Worm (Caenorhabditis elegans) whole organism, midembryonic: ENCODE results near the gene str-217.

ENCODE experiments used
- T22C8.4 ChIP-seq: fragments of 200-800 bp; sonication (Bioruptor generic); IDR thresholded peaks from 2 replicates; pipeline ENCODE4 v1.3.6; 2022; ENCODE audit warnings: missing genetic modification characterization, missing compliant biosample characterization
- cog-1 ChIP-seq: sonication (generic microtip); optimal IDR thresholded peaks from 2 replicates; lab custom pipeline; 2016; ENCODE audit warnings: missing genetic modification characterization, missing compliant biosample characterization
- flt-1 ChIP-seq: fragments of 200-800 bp; sonication (Bioruptor generic); IDR thresholded peaks from 2 replicates; pipeline ENCODE4 v1.3.6; 2022; ENCODE audit warnings: missing genetic modification characterization, missing compliant biosample characterization
- klf-2 ChIP-seq: fragments of 200-800 bp; sonication (Bioruptor generic); conservative IDR thresholded peaks from 2 replicates; pipeline ENCODE4 v1.3.6; 2022; ENCODE audit warnings: missing genetic modification reagents, missing genetic modification characterization, missing compliant biosample characterization
- med-1 ChIP-seq: sonication (generic microtip); optimal IDR thresholded peaks from 2 replicates; lab custom pipeline; 2017; ENCODE audit warnings: missing genetic modification characterization, mild to moderate bottlenecking, missing compliant biosample characterization, antibody characterized with exemption, missing genetic modification reagents; ENCODE audit not compliant: insufficient read depth
- ref-1 ChIP-seq: fragments of 200-800 bp; sonication (Bioruptor generic); conservative IDR thresholded peaks from 2 replicates; pipeline ENCODE4 v1.3.6; 2022; ENCODE audit warnings: missing genetic modification reagents, missing genetic modification characterization, missing compliant biosample characterization
- tab-1 ChIP-seq: fragments of 200-800 bp; sonication (Bioruptor generic); IDR thresholded peaks from 2 replicates; pipeline ENCODE4 v1.3.6; 2022; ENCODE audit warnings: missing genetic modification characterization, missing compliant biosample characterization
- ztf-23 ChIP-seq: fragments of 200-800 bp; sonication (Bioruptor generic); IDR thresholded peaks from 2 replicates; pipeline ENCODE4 v1.3.6; 2022; ENCODE audit warnings: missing genetic modification reagents, missing genetic modification characterization, missing compliant biosample characterization
- ztf-29 ChIP-seq: fragments of 200-800 bp; sonication (Bioruptor generic); IDR thresholded peaks from 2 replicates; pipeline ENCODE4 v1.3.6; 2022; ENCODE audit warnings: missing genetic modification reagents, missing genetic modification characterization, missing compliant biosample characterization

The str-217 gene

DNA sequence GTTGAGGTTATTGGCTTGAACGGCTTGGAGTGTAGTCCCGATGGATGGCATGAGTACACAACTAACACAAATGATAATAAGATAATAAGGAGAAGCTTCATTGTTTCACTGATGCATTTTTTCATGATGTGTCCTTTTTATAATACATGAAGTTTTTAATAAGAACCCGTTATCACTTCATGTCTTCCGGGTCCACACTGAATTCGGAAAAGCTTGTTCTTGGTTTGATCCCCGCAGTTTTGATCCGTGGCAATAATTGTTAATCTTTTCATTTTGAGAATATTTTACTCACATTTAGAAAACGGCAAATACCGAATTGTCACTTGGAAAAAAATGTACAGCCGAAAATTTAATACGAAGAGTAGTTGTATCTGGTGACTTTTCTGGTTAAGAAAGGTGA is 11.5 kb downstream of the str-217 start, which contains the start of gene Y102A5C.27:
Gene Y102A5C.27, minus strand, starts transcription at position 101 of the 400 bp plus-strand sequence.
- TF ChIP-seq klf-2 (GFP tag; lab: Robert Waterston, UW), result no peak
- no peak for TF ChIP-seq T22C8.4 (GFP tag; lab: Robert Waterston, UW)
- no peak for TF ChIP-seq flt-1 (GFP tag; lab: Robert Waterston, UW)
- no peak for TF ChIP-seq ztf-29 (GFP tag; lab: Robert Waterston, UW)
- TF ChIP-seq ztf-23, result no peak

DNA sequence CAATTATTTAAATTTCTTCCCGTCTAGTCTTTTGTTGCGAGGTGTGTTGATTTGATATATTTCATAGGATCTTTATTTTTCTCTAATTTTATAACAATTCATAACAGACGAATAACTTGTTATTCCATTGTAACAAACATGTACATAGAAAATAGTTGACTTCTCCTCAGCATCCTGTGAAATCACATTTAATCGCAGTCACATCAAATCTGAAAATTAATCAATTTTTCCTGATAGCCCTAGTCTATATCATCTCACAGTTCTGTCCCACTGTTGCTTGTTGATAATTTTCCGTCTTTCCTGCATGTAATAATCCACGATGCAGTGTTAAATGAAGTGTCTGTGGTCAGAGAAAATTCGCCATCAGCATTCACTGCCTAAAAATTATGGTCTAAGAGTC is 12.3 kb downstream of the str-217 start:
- TF ChIP-seq ztf-23 (no peak), flt-1 (GFP tag; lab: Robert Waterston, UW) (no peak), cog-1 (tag; lab: Kevin White, UChicago) (no peak)

DNA sequence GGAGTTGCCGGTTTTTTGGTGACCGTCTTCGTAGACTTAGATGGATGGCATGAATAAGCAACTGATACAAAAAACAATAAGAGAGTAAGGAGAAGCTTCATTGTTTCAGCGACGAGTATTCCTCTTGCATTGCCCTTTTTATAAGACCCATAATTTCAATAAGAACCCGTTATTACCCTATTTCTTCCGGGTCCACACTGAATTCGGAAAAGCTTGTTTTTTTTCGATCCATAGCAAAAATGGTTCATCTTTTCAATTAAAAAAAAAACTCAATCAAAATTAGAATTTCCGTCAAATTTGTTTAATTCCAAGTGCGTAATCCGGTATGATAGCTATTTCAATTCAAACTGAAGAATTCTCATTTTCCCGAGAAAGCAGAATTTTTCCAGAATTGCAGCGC is 13.1 kb downstream of the str-217 start, which contains the start of gene Y102A5C.40:
Gene Y102A5C.40, minus strand, starts transcription at position 101 of the 400 bp plus-strand sequence.
- TF ChIP-seq med-1 (GFP tag; lab: Kevin White, UChicago) (no peak), klf-2 (GFP tag; lab: Robert Waterston, UW) (no peak), ztf-23 (no peak), ref-1 (GFP tag; lab: Robert Waterston, UW) (no peak), tab-1 (no peak), T22C8.4 (GFP tag; lab: Robert Waterston, UW) (no peak), cog-1 (tag; lab: Kevin White, UChicago) (no peak), ztf-29 (GFP tag; lab: Robert Waterston, UW) (no peak), flt-1 (GFP tag; lab: Robert Waterston, UW) (no peak)

DNA sequence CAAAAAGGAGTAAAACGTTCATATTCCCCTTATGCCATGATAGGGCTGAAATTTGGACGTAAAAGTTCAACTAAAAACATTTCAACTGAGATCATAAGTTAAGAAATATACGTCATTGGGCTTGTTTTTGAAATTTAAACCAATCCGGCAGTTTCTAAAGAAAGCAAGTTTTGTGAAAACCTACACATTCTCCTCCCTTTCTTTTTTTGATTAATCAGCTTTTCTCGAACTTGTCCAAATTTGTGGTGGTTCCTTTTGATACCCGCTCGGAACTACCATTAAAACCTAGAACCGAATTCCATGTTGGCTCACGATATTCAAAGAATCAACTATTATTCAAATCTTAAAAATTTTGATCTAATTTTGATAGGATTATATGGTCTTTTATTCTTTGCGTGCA is 19.7 kb downstream of the str-217 start, which contains the start of gene srz-54:
Gene srz-54, plus strand, starts transcription at position 301 of the 400 bp plus-strand sequence.
- TF ChIP-seq T22C8.4 (GFP tag; lab: Robert Waterston, UW) (no peak), tab-1 (no peak), ztf-23 (no peak), klf-2 (GFP tag; lab: Robert Waterston, UW) (no peak), ref-1 (GFP tag; lab: Robert Waterston, UW) (no peak), med-1 (GFP tag; lab: Kevin White, UChicago) (no peak), ztf-29 (GFP tag; lab: Robert Waterston, UW) (no peak), flt-1 (GFP tag; lab: Robert Waterston, UW) (no peak), cog-1 (tag; lab: Kevin White, UChicago) (no peak)

DNA sequence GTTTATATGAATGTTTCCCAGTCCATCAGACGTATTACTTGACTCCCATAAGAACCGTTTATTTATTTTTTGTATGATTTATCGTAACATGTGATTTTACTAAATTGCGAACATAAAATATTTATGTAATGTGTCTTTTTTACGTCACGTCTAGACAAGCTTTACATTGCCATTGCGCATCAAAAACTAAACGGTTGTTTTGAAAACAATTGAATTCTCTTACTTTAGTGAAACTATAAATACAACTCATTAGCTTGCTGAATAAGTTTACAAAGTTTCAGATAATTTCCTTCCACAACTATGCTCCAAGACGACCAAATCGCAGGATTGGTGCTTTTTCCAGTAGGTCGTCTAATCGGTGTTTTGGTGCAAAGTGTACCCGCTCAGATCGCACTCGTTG is 25.2 kb downstream of the str-217 start, which contains the start of gene srx-54:
Gene srx-54, plus strand, starts transcription at position 301 of the 400 bp plus-strand sequence.
- TF ChIP-seq med-1 (GFP tag; lab: Kevin White, UChicago) (no peak), flt-1 (GFP tag; lab: Robert Waterston, UW) (no peak), cog-1 (tag; lab: Kevin White, UChicago) (no peak), T22C8.4 (GFP tag; lab: Robert Waterston, UW) (no peak), ref-1 (GFP tag; lab: Robert Waterston, UW) (no peak), ztf-23 (no peak), tab-1 (no peak), ztf-29 (GFP tag; lab: Robert Waterston, UW) (no peak)

DNA sequence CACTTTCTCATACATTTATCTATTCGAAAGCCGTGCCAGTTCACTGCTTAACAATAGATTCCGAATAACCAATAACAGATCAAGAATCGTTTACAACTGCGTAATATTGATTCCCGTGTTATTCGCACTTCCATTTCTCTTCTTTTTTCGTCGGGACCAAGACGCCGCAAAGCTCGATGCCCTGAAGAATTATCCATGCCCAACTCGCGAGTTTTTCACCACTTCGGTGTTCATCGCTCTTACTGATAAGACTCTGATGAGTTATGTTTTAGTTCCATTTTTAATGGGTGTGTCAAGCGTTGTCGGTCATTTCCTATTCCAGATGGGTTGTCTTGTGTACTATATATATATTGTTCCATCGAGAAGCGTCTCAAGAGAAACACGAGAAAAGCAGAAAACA is 26.8 kb downstream of the str-217 start:
- TF ChIP-seq T22C8.4 (GFP tag; lab: Robert Waterston, UW) (no peak), ref-1 (GFP tag; lab: Robert Waterston, UW) (no peak), klf-2 (GFP tag; lab: Robert Waterston, UW) (no peak), flt-1 (GFP tag; lab: Robert Waterston, UW) (no peak), med-1 (GFP tag; lab: Kevin White, UChicago) (no peak), tab-1 (no peak), ztf-23 (no peak), cog-1 (tag; lab: Kevin White, UChicago) (no peak), ztf-29 (GFP tag; lab: Robert Waterston, UW) (no peak)

DNA sequence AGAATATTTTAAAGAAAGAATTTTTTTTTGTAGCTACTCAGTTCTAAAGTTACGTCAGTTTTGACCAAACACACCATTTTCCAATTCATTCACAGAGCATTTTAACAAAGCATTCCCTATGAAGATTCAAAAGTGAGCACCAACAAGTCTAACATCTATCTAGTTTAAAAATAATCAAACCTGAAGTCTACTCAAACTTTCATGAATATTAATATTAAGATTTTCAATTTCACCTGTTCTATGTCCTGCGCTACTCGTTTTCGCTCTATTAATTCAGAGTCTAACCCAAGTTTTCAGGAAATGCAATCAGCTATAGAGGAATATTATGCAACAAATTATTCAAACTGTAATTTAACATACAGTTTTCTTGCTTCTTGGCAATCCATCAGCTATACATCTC is 28.0 kb downstream of the str-217 start, which contains the start of gene srh-119:
Gene srh-119, plus strand, starts transcription at position 301 of the 400 bp plus-strand sequence.
- TF ChIP-seq ztf-23 (no peak), ref-1 (GFP tag; lab: Robert Waterston, UW) (no peak)

DNA sequence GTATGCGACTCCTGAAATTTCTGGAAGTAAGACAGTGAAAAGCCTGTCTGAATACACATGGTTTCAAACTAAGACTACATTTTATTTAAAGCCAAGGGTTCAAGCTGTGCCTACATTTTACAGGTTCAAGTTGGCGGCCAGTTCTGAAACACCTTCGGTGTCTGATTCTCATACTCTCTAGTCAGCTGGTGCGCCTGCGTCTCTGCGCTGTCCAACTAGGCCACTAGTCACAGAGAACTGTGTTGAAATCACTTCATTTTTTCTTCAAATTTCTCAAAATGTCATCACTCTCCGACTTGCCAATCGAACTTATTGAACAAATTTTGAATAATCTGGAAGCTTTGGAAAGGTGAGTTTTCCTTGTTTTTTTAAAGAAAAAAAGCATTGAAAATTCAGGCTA is 33.5 kb downstream of the str-217 start, which contains the start of gene fbxa-90:
Gene fbxa-90, plus strand, starts transcription at position 179 of the 400 bp plus-strand sequence.
- TF ChIP-seq klf-2 (GFP tag; lab: Robert Waterston, UW) (no peak), ztf-23 (no peak), T22C8.4 (GFP tag; lab: Robert Waterston, UW) (no peak), tab-1 (no peak), ztf-29 (GFP tag; lab: Robert Waterston, UW) (no peak), flt-1 (GFP tag; lab: Robert Waterston, UW) (no peak), ref-1 (GFP tag; lab: Robert Waterston, UW) (no peak), cog-1 (tag; lab: Kevin White, UChicago) (no peak), med-1 (GFP tag; lab: Kevin White, UChicago) (no peak)

DNA sequence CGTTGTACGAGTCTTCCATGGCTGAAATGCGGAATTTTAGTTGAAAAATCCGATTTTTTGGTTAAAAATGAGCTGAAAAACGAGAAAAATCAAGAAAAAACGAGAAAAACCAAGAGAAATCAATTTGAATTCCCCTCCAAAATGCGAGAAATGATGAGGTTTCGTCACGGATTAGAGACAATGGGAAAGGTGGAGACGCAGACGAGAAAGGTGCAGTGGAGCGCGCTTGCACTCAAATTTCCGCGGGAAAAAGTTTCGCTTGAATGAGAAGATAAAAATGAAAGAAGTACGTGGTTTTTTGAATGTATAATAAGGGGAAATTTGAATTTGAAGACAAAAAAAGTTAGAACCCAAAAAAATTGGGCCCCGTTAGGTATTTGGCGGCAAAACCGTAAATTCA is 34.4 kb downstream of the str-217 start, which contains the start of gene efl-1:
Gene efl-1, minus strand, starts transcription at position 21 of the 400 bp plus-strand sequence.
- TF ChIP-seq ztf-23 (peak; percentile 65; the same call in 1 of the 2 replicates), ztf-29 (GFP tag; lab: Robert Waterston, UW) (no peak)

DNA sequence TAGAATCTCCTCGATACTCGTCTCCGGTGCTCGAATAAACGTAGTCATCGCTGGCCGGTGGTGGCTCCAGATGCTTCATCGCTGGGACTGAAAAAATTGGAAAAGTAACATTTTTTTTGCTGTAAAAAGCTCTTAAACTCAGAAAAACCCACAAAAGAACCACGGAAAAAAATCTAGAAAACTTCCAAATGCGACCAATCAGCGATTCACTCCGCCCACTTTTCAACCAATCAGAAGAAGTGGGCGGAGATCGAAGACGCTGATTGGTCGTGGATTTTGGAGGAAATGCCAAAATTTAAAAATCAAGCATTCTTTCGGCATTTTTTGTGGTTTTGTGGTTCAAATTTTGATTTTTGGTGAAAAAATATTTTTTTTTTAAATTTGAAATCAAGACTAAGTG is 41.1 kb downstream of the str-217 start:
- TF ChIP-seq flt-1 (GFP tag; lab: Robert Waterston, UW), result no peak
- TF ChIP-seq T22C8.4 (GFP tag; lab: Robert Waterston, UW), result no peak
- no peak for TF ChIP-seq med-1 (GFP tag; lab: Kevin White, UChicago)
- no peak for TF ChIP-seq ztf-29 (GFP tag; lab: Robert Waterston, UW)
- no peak for TF ChIP-seq tab-1
- no peak for TF ChIP-seq ztf-23
- no peak for TF ChIP-seq cog-1 (tag; lab: Kevin White, UChicago)
- no peak for TF ChIP-seq ref-1 (GFP tag; lab: Robert Waterston, UW)
- TF ChIP-seq klf-2 (GFP tag; lab: Robert Waterston, UW), result no peak
